Fruit fly (Drosophila melanogaster) whole organism, prepupa: Measurements from ENCODE around the gene hth.
A peak's percentile ranks its signal among the peaks of the same experiment; 100 is the strongest.

Experiments used
- CG10631 ChIP-seq: fragments of 200-800 bp; sonication (Bioruptor generic); optimal IDR thresholded peaks from 2 replicates; lab custom pipeline; 2016; ENCODE audit warnings: missing biosample characterization, missing genetic modification characterization
- CG10669 ChIP-seq: fragments of 200-800 bp; sonication (Bioruptor generic); optimal IDR thresholded peaks from 3 replicates; lab custom pipeline; 2018; ENCODE audit warnings: missing biosample characterization, mild to moderate bottlenecking, missing genetic modification characterization, moderate library complexity
- CG11294 ChIP-seq: fragments of 200-800 bp; sonication (Bioruptor generic); IDR thresholded peaks from 2 replicates; pipeline ENCODE4 v1.3.6; 2022; ENCODE audit warnings: missing biosample characterization, missing genetic modification characterization
- CG11762 ChIP-seq: fragments of 200-800 bp; sonication (Bioruptor generic); optimal IDR thresholded peaks from 3 replicates; lab custom pipeline; 2016; ENCODE audit warnings: missing biosample characterization, missing genetic modification characterization; ENCODE audit not compliant: insufficient read depth
- CG11902 ChIP-seq: fragments of 200-800 bp; sonication (Bioruptor generic); optimal IDR thresholded peaks from 3 replicates; lab custom pipeline; 2016; ENCODE audit warnings: missing biosample characterization, missing genetic modification characterization
- CG15336 ChIP-seq: fragments of 200-800 bp; sonication (Bioruptor generic); IDR thresholded peaks from 2 replicates; pipeline ENCODE4 v1.3.6; 2022; ENCODE audit warnings: missing biosample characterization, missing genetic modification characterization
- CG1621 ChIP-seq: fragments of 200-800 bp; sonication (Bioruptor generic); optimal IDR thresholded peaks from 3 replicates; lab custom pipeline; 2018; ENCODE audit warnings: missing biosample characterization, mild to moderate bottlenecking, missing genetic modification characterization
- CG16779 ChIP-seq: fragments of 200-800 bp; sonication (Bioruptor generic); optimal IDR thresholded peaks from 3 replicates; lab custom pipeline; 2017; ENCODE audit warnings: missing biosample characterization, mild to moderate bottlenecking, missing genetic modification characterization
- CG3032 ChIP-seq: fragments of 200-800 bp; optimal IDR thresholded peaks from 2 replicates; lab custom pipeline; 2019; ENCODE audit warnings: missing biosample characterization, mild to moderate bottlenecking, missing genetic modification characterization, moderate library complexity
- CG31627 ChIP-seq: fragments of 200-800 bp; sonication (Bioruptor generic); optimal IDR thresholded peaks from 3 replicates; lab custom pipeline; 2016; ENCODE audit warnings: missing biosample characterization, missing genetic modification characterization
- CG32006 ChIP-seq: fragments of 200-800 bp; sonication (Bioruptor generic); optimal IDR thresholded peaks from 3 replicates; lab custom pipeline; 2017; ENCODE audit warnings: missing biosample characterization, mild to moderate bottlenecking, missing genetic modification characterization
- CG34406 ChIP-seq: fragments of 200-800 bp; sonication (Bioruptor generic); optimal IDR thresholded peaks from 3 replicates; lab custom pipeline; 2016; ENCODE audit warnings: missing biosample characterization, missing genetic modification characterization
- CG3919 ChIP-seq: fragments of 200-800 bp; sonication (Bioruptor generic); optimal IDR thresholded peaks from 3 replicates; lab custom pipeline; 2016; ENCODE audit warnings: missing biosample characterization, missing genetic modification characterization
- CG4318 ChIP-seq: fragments of 200-800 bp; sonication (Bioruptor generic); optimal IDR thresholded peaks from 3 replicates; lab custom pipeline; 2017; ENCODE audit warnings: missing biosample characterization, mild to moderate bottlenecking, missing genetic modification characterization
- CG6163 ChIP-seq: fragments of 200-800 bp; sonication (Bioruptor generic); IDR thresholded peaks from 3 replicates; pipeline ENCODE4 v1.3.6; 2022; ENCODE audit warnings: missing biosample characterization, missing genetic modification characterization
- CG6792 ChIP-seq: fragments of 200-800 bp; sonication (Bioruptor generic); optimal IDR thresholded peaks from 3 replicates; lab custom pipeline; 2016; ENCODE audit warnings: missing biosample characterization, missing genetic modification characterization
- CG6808 ChIP-seq: fragments of 200-800 bp; sonication (Bioruptor generic); optimal IDR thresholded peaks from 3 replicates; lab custom pipeline; 2017; ENCODE audit warnings: missing biosample characterization, missing genetic modification characterization, mild to moderate bottlenecking, moderate library complexity, missing genetic modification reagents
- CG7368 ChIP-seq: fragments of 200-800 bp; sonication (Bioruptor generic); optimal IDR thresholded peaks from 3 replicates; lab custom pipeline; 2016; ENCODE audit warnings: missing biosample characterization, missing genetic modification characterization
- CG8119 ChIP-seq: fragments of 200-800 bp; sonication (Bioruptor generic); IDR thresholded peaks from 3 replicates; pipeline ENCODE4 v1.3.6; 2022; ENCODE audit warnings: missing biosample characterization, missing genetic modification characterization
- CG8319 ChIP-seq: fragments of 200-800 bp; sonication (Bioruptor generic); optimal IDR thresholded peaks from 3 replicates; lab custom pipeline; 2016; ENCODE audit warnings: missing biosample characterization, missing genetic modification characterization
- CG8632 ChIP-seq: fragments of 200-800 bp; sonication (Bioruptor generic); optimal IDR thresholded peaks from 3 replicates; lab custom pipeline; 2016; ENCODE audit warnings: missing biosample characterization, missing genetic modification characterization
- Eip75B ChIP-seq: fragments of 200-800 bp; sonication (Bioruptor generic); optimal IDR thresholded peaks from 3 replicates; lab custom pipeline; 2016; ENCODE audit warnings: missing biosample characterization, missing genetic modification characterization
- Eip78C ChIP-seq: fragments of 200-800 bp; sonication (Bioruptor generic); peaks from one replicate; lab custom pipeline; 2016; ENCODE audit warnings: missing biosample characterization, missing genetic modification characterization
- Eip93F ChIP-seq: fragments of 200-800 bp; sonication (Bioruptor generic); optimal IDR thresholded peaks from 2 replicates; lab custom pipeline; 2016; ENCODE audit warnings: missing biosample characterization, mild to moderate bottlenecking, missing genetic modification characterization
- Ets21C ChIP-seq: fragments of 200-800 bp; sonication (Bioruptor generic); optimal IDR thresholded peaks from 3 replicates; lab custom pipeline; 2016; ENCODE audit warnings: missing biosample characterization, missing genetic modification characterization
- Ets96B ChIP-seq: fragments of 200-800 bp; optimal IDR thresholded peaks from 2 replicates; lab custom pipeline; 2019; ENCODE audit warnings: missing biosample characterization, mild to moderate bottlenecking, missing genetic modification characterization, moderate library complexity
- Hr38 ChIP-seq: sonication (Bioruptor generic); optimal IDR thresholded peaks from 2 replicates; lab custom pipeline; 2016; ENCODE audit warnings: missing biosample characterization, missing genetic modification characterization
- Hr39 ChIP-seq: fragments of 200-800 bp; sonication (Bioruptor generic); optimal IDR thresholded peaks from 2 replicates; lab custom pipeline; 2016; ENCODE audit warnings: missing biosample characterization, missing genetic modification characterization
- Hr4 ChIP-seq: fragments of 200-800 bp; sonication (Bioruptor generic); optimal IDR thresholded peaks from 3 replicates; lab custom pipeline; 2016; ENCODE audit warnings: missing biosample characterization, missing genetic modification characterization
- Lpt ChIP-seq: fragments of 200-800 bp; sonication (Bioruptor generic); optimal IDR thresholded peaks from 3 replicates; lab custom pipeline; 2016; ENCODE audit warnings: missing biosample characterization, missing genetic modification characterization
- Met ChIP-seq: fragments of 200-800 bp; sonication (Bioruptor generic); optimal IDR thresholded peaks from 3 replicates; lab custom pipeline; 2016; ENCODE audit warnings: missing biosample characterization, missing genetic modification characterization
- OdsH ChIP-seq: fragments of 200-800 bp; sonication (Bioruptor generic); optimal IDR thresholded peaks from 3 replicates; lab custom pipeline; 2016; ENCODE audit warnings: missing biosample characterization, missing genetic modification characterization
- Smox ChIP-seq: fragments of 200-800 bp; sonication (Bioruptor generic); optimal IDR thresholded peaks from 3 replicates; lab custom pipeline; 2016; ENCODE audit warnings: missing biosample characterization, missing genetic modification characterization
- Sox102F ChIP-seq: fragments of 200-800 bp; sonication (Bioruptor generic); optimal IDR thresholded peaks from 2 replicates; lab custom pipeline; 2016; ENCODE audit warnings: missing biosample characterization, mild to moderate bottlenecking, missing genetic modification characterization
- Sox14 ChIP-seq: fragments of 200-800 bp; sonication (Bioruptor generic); optimal IDR thresholded peaks from 3 replicates; lab custom pipeline; 2016; ENCODE audit warnings: missing biosample characterization, missing genetic modification characterization
- Sox15 ChIP-seq: fragments of 200-800 bp; sonication (Bioruptor generic); optimal IDR thresholded peaks from 3 replicates; lab custom pipeline; 2016; ENCODE audit warnings: missing biosample characterization, missing genetic modification characterization
- achi ChIP-seq: fragments of 200-800 bp; sonication (Bioruptor generic); optimal IDR thresholded peaks from 3 replicates; lab custom pipeline; 2016; ENCODE audit warnings: missing biosample characterization, missing genetic modification characterization
- acj6 ChIP-seq: fragments of 200-800 bp; sonication (Bioruptor generic); optimal IDR thresholded peaks from 3 replicates; lab custom pipeline; 2016; ENCODE audit warnings: missing biosample characterization, missing genetic modification characterization
- cyc ChIP-seq: fragments of 200-800 bp; sonication (Bioruptor generic); optimal IDR thresholded peaks from 3 replicates; lab custom pipeline; 2016; ENCODE audit warnings: missing biosample characterization, missing genetic modification characterization
- dac ChIP-seq: fragments of 200-800 bp; sonication (Bioruptor generic); optimal IDR thresholded peaks from 2 replicates; lab custom pipeline; 2017; ENCODE audit warnings: missing biosample characterization, mild to moderate bottlenecking, missing genetic modification characterization
- dsx ChIP-seq: fragments of 200-800 bp; optimal IDR thresholded peaks from 3 replicates; lab custom pipeline; 2019; ENCODE audit warnings: missing biosample characterization, mild to moderate bottlenecking, missing genetic modification characterization, moderate library complexity; ENCODE audit not compliant: poor library complexity, severe bottlenecking
- eg ChIP-seq: fragments of 200-800 bp; sonication (Bioruptor generic); IDR thresholded peaks from 3 replicates; pipeline ENCODE4 v1.3.6; 2022; ENCODE audit warnings: missing biosample characterization, missing genetic modification characterization
- esn ChIP-seq: fragments of 200-800 bp; sonication (Bioruptor generic); optimal IDR thresholded peaks from 2 replicates; lab custom pipeline; 2016; ENCODE audit warnings: missing biosample characterization, mild to moderate bottlenecking, missing genetic modification characterization, moderate library complexity
- fd59A ChIP-seq: fragments of 200-800 bp; sonication (Bioruptor generic); optimal IDR thresholded peaks from 2 replicates; lab custom pipeline; 2017; ENCODE audit warnings: missing biosample characterization, mild to moderate bottlenecking, missing genetic modification characterization, missing genetic modification reagents
- fd85E ChIP-seq: fragments of 200-800 bp; sonication (Bioruptor generic); optimal IDR thresholded peaks from 3 replicates; lab custom pipeline; 2016; ENCODE audit warnings: missing biosample characterization, missing genetic modification characterization
- fkh ChIP-seq: fragments of 200-800 bp; sonication (Bioruptor generic); optimal IDR thresholded peaks from 3 replicates; lab custom pipeline; 2017; ENCODE audit warnings: missing biosample characterization, mild to moderate bottlenecking, missing genetic modification characterization, moderate library complexity
- lz ChIP-seq: fragments of 200-800 bp; sonication (Bioruptor generic); optimal IDR thresholded peaks from 3 replicates; lab custom pipeline; 2016; ENCODE audit warnings: missing biosample characterization, missing genetic modification characterization
- net ChIP-seq: fragments of 200-800 bp; sonication (Bioruptor generic); optimal IDR thresholded peaks from 3 replicates; lab custom pipeline; 2016; ENCODE audit warnings: missing biosample characterization, missing genetic modification characterization
- pdm3 ChIP-seq: fragments of 200-800 bp; sonication (Bioruptor generic); optimal IDR thresholded peaks from 3 replicates; lab custom pipeline; 2016; ENCODE audit warnings: missing biosample characterization, missing genetic modification characterization
- salr ChIP-seq, 2 experiments: fragments of 200-800 bp; sonication (Bioruptor generic); optimal IDR thresholded peaks; 3 replicates each; lab custom pipeline; 2016 to 2018; ENCODE audit warnings: missing biosample characterization in 2 of 2, missing genetic modification characterization in 2 of 2, mild to moderate bottlenecking in 1 of 2
- spab ChIP-seq: fragments of 200-800 bp; sonication (Bioruptor generic); optimal IDR thresholded peaks from 2 replicates; lab custom pipeline; 2017; ENCODE audit warnings: missing biosample characterization, mild to moderate bottlenecking, missing genetic modification characterization, missing genetic modification reagents
- ss ChIP-seq, 2 experiments: fragments of 200-800 bp; sonication (Bioruptor generic); optimal IDR thresholded peaks; 2 replicates in 1 of 2; 3 replicates in 1 of 2; lab custom pipeline; 2017 to 2018; ENCODE audit warnings: mild to moderate bottlenecking in 2 of 2, missing biosample characterization in 2 of 2, missing genetic modification characterization in 2 of 2, moderate library complexity in 1 of 2
- vri ChIP-seq: fragments of 200-800 bp; sonication (Bioruptor generic); optimal IDR thresholded peaks from 3 replicates; lab custom pipeline; 2016; ENCODE audit warnings: missing biosample characterization, mild to moderate bottlenecking, missing genetic modification characterization

Gene hth

DNA sequence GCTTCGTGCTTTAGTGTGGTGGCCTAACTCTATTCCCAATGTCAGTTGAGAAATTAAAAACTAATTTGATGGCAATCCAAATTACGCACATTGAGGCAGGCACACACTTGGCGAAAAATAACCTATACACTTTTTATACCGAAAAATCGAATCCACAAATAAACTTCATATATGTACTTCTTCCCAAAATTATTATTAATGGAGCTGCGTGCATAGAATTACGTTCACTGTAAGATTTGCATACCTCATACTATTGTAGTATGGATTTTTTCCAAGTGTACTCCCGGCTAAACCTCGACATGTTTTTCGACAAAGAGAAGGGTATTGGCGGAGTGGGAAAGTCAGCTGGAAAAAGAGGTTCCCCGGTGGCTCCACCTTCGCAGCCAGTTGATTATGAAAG lies 44.9 kb upstream of the hth start:
- TF ChIP-seq CG6792 (peak; percentile 26), CG34406 (GFP tag; lab: Kevin White, UChicago) (peak; percentile 39), fd59A (GFP tag; lab: Kevin White, UChicago) (no peak), CG6163 (GFP tag; lab: Robert Waterston, UW) (0 out of 3 replicates have a peak, but pooled peaks have one; percentile 52), cyc (peak; percentile 13), CG8632 (GFP tag; lab: Kevin White, UChicago) (peak; percentile 25), CG8119 (GFP tag; lab: Robert Waterston, UW) (peak; percentile 78), Met (GFP tag; lab: Kevin White, UChicago) (peak; percentile 49), Sox102F (GFP tag; lab: Kevin White, UChicago) (peak; percentile 54), acj6 (GFP tag; lab: Kevin White, UChicago) (peak; percentile 27), Eip75B (peak; percentile 31), spab (GFP tag; lab: Kevin White, UChicago) (no peak), Eip78C (peak; percentile 90), CG1621 (tag; lab: Kevin White, UChicago) (no peak), OdsH (GFP tag; lab: Kevin White, UChicago) (peak; percentile 55), CG10669 (GFP tag; lab: Kevin White, UChicago) (no peak), Sox14 (GFP tag; lab: Kevin White, UChicago) (no peak), CG11294 (no peak), Ets96B (tag; lab: Kevin White, UChicago) (no peak), achi (peak; percentile 31), CG11902 (GFP tag; lab: Kevin White, UChicago) (no peak), CG7368 (GFP tag; lab: Kevin White, UChicago) (no peak), CG15336 (peak; percentile 75), pdm3 (GFP tag; lab: Kevin White, UChicago) (peak; percentile 66), lz (peak; percentile 39), CG11762 (GFP tag; lab: Kevin White, UChicago) (no peak), Hr4 (GFP tag; lab: Kevin White, UChicago) (peak; percentile 83), CG3919 (GFP tag; lab: Kevin White, UChicago) (no peak), CG8319 (GFP tag; lab: Kevin White, UChicago) (no peak), net (GFP tag; lab: Kevin White, UChicago) (peak; percentile 33), salr (GFP tag; optimal IDR thresholded peaks at IDR 0.05; lab: Kevin White, UChicago) (no peak), fd85E (no peak), CG16779 (tag; lab: Kevin White, UChicago) (no peak), Smox (peak; percentile 33), CG3032 (no peak), CG6808 (GFP tag; lab: Kevin White, UChicago) (no peak), Hr39 (GFP tag; lab: Kevin White, UChicago) (peak; percentile 49), esn (GFP tag; lab: Kevin White, UChicago) (peak; percentile 55), CG10631 (GFP tag; lab: Kevin White, UChicago) (peak; percentile 28), CG32006 (GFP tag; lab: Kevin White, UChicago) (peak; percentile 73), dac (GFP tag; lab: Kevin White, UChicago) (peak; percentile 28), eg (GFP tag; lab: Robert Waterston, UW) (peak; percentile 79), Sox15 (GFP tag; lab: Kevin White, UChicago) (no peak), Hr38 (no peak), ss (GFP tag; optimal IDR thresholded peaks at IDR 0.05; lab: Kevin White, UChicago) (no peak), Eip93F (GFP tag; lab: Kevin White, UChicago) (no peak), Lpt (peak; percentile 58), vri (GFP tag; lab: Kevin White, UChicago) (no peak), Ets21C (no peak), fkh (no peak), CG4318 (GFP tag; lab: Kevin White, UChicago) (peak; percentile 60), CG31627 (GFP tag; lab: Kevin White, UChicago) (peak; percentile 36), dsx (no peak)
